Worm (Caenorhabditis elegans): ENCODE data around the gene T21D9.2.

DNA sequence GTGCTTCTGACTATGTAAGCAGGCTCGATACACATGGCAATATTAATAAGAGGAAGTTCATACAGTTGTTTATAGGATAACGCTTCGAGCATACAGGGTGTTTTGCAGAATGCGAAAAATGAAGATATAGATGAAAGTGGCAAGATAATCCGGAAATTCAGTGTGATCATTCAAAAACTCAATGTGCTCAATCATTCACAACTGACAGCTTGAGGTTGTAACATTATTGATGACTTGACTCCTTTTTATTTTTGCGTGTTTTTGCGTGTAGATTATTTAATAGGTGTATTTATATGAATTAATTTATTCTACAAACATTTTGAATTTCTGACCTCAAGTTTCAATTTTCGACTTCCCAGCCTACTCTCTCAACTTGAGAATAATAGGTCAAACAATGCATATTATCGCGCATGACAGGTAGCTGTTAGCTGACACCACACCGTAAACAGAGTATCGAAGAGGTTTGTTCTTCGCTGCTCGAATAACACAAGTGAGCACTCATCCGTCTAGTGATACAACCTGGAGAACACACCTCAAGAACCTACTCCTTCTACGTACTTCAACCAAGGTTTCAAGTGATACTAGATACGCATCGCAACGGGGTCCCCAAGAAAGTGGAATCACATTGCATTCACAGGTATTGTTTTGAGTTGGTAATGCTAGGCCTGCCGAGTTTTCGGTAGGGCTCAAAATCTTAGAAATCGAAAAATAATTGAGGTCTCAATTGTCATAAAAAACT lies 49.3 kb downstream of the T21D9.2 start:
- TF ChIP-seq lin-15B (tag; optimal IDR thresholded peaks at IDR 0.05), result no peak
- TF ChIP-seq isw-1 (GFP tag; IDR thresholded peaks at IDR 0.05), result no peak
- TF ChIP-seq nhr-11 (tag; optimal IDR thresholded peaks at IDR 0.05), result no peak
- no peak for TF ChIP-seq jun-1 (tag; optimal IDR thresholded peaks at IDR 0.05)
- no peak for TF ChIP-seq elt-3 (tag; optimal IDR thresholded peaks at IDR 0.05)
- TF ChIP-seq egl-27 (tag; optimal IDR thresholded peaks at IDR 0.05), result no peak
- no peak for TF ChIP-seq elt-2 (tag; optimal IDR thresholded peaks at IDR 0.05)
- no peak for TF ChIP-seq nhr-90 (tag; optimal IDR thresholded peaks at IDR 0.05; ENCODE audit: poor library complexity)
- no peak for TF ChIP-seq nhr-12 (tag; optimal IDR thresholded peaks at IDR 0.05)
- no peak for TF ChIP-seq hlh-17 (GFP tag; optimal IDR thresholded peaks at IDR 0.05; ENCODE audit: borderline replicate concordance)
- no peak for TF ChIP-seq mdl-1 (tag; optimal IDR thresholded peaks at IDR 0.05)
- TF ChIP-seq ama-1 (optimal IDR thresholded peaks at IDR 0.05), result no peak
- TF ChIP-seq ztf-4 (tag; optimal IDR thresholded peaks at IDR 0.05), result no peak
- TF ChIP-seq aly-2 (tag; optimal IDR thresholded peaks at IDR 0.05), result no peak

All from whole organism, L1 larva.